ENCODE assay signal across 3 worm cellular contexts in genomic region chrV:9584263-9584662, ce11.
TF ChIP-seq lines count a peak whose summit lies in the region.

No protein-coding gene starts in this region.

TF ChIP-seq in whole organism, L1 larva, 84 proteins besides CTCF, POLR2A, EP300 and RAD21:
- no peak for TF ChIP-seq mep-1 (tag; optimal IDR thresholded peaks at IDR 0.05; lab: Kevin White, UChicago)
- peak; percentile 28 for TF ChIP-seq lin-14 (GFP tag; optimal IDR thresholded peaks at IDR 0.05; lab: Kevin White, UChicago)
- peak in 2 of 6 experiments; percentile 7 to 41 for TF ChIP-seq elt-3 (tag; optimal IDR thresholded peaks at IDR 0.05; lab: Kevin White, UChicago)
- peak; percentile 51 for TF ChIP-seq blmp-1 (tag; optimal IDR thresholded peaks at IDR 0.05; lab: Kevin White, UChicago)
- peak; percentile 52 for TF ChIP-seq nhr-85 (tag; lab: Kevin White, UChicago)
TF ChIP-seq in whole organism, L1 larva: peak in this region for 4.

TF ChIP-seq in whole organism, L2 larva, 48 proteins besides CTCF, POLR2A, EP300 and RAD21:
- TF ChIP-seq crh-2 (tag; optimal IDR thresholded peaks at IDR 0.05; lab: Kevin White, UChicago) (peak; percentile 67), mdl-1 (tag; optimal IDR thresholded peaks at IDR 0.05; lab: Kevin White, UChicago) (no peak)
TF ChIP-seq in whole organism, L2 larva: peak in this region for 1.

TF ChIP-seq in whole organism, L4 larva, 104 proteins besides CTCF, POLR2A, EP300 and RAD21:
- TF ChIP-seq aly-2 (tag; optimal IDR thresholded peaks at IDR 0.05; lab: Kevin White, UChicago) (no peak), dmd-9 (GFP tag; IDR thresholded peaks at IDR 0.05; lab: Robert Waterston, UW) (no peak), T26A8.4 (GFP tag; IDR thresholded peaks at IDR 0.05; lab: Robert Waterston, UW) (no peak), unc-62 (GFP tag; optimal IDR thresholded peaks at IDR 0.05 in 1 of 2; lab: Kevin White, UChicago) (peak in 1 of 2 experiments; percentile 62), unc-62 (tag; optimal IDR thresholded peaks at IDR 0.05; lab: Kevin White, UChicago) (no peak), aha-1 (tag; lab: Kevin White, UChicago) (peak; percentile 13)

Comparison
In these comparisons a context has a peak if more than half of its experiments do, and no peak if none do; other contexts are left out.
1. Of the 29 proteins assayed by ChIP-seq in both whole organism, L4 larva and whole organism, L1 larva: peak only in whole organism, L4 larva: aha-1; only in whole organism, L1 larva: none; in both: none; in neither: 27; mixed calls (peak in some experiments, not most) for 1.